Worm (Caenorhabditis elegans) whole organism, late embryonic: ENCODE measurements around the gene Y45G5AM.5.

Source experiments
- C08G9.2 ChIP-seq: sonication (generic microtip); optimal IDR thresholded peaks from 2 replicates; lab custom pipeline; 2016; ENCODE audit warnings: mild to moderate bottlenecking, missing genetic modification characterization, moderate library complexity, missing compliant biosample characterization
- F13H6.1 ChIP-seq: sonication (generic microtip); optimal IDR thresholded peaks from 2 replicates; lab custom pipeline; 2016; ENCODE audit warnings: missing genetic modification characterization, missing compliant biosample characterization
- T23F11.4 ChIP-seq: fragments of 200-800 bp; sonication (Bioruptor generic); optimal IDR thresholded peaks from 2 replicates; lab custom pipeline; 2018; ENCODE audit warnings: mild to moderate bottlenecking, missing genetic modification characterization, missing compliant biosample characterization
- Y22D7AL.16 ChIP-seq: sonication (generic microtip); optimal IDR thresholded peaks from 2 replicates; lab custom pipeline; 2016; ENCODE audit warnings: missing genetic modification characterization, missing compliant biosample characterization
- ahr-1 ChIP-seq: sonication (generic microtip); optimal IDR thresholded peaks from 2 replicates; lab custom pipeline; 2016; ENCODE audit warnings: missing genetic modification characterization, missing compliant biosample characterization
- ceh-14 ChIP-seq: sonication (generic microtip); optimal IDR thresholded peaks from 2 replicates; lab custom pipeline; 2016; ENCODE audit warnings: missing genotype, missing genetic modification characterization, missing compliant biosample characterization
- ceh-2 ChIP-seq: sonication (generic microtip); optimal IDR thresholded peaks from 2 replicates; lab custom pipeline; 2016; ENCODE audit warnings: missing genotype, missing genetic modification characterization, missing compliant biosample characterization
- ceh-22 ChIP-seq: sonication (generic microtip); optimal IDR thresholded peaks from 2 replicates; lab custom pipeline; 2017; ENCODE audit warnings: missing biosample characterization, missing genetic modification characterization
- ceh-31 ChIP-seq: sonication (generic microtip); optimal IDR thresholded peaks from 2 replicates; lab custom pipeline; 2016; ENCODE audit warnings: missing genetic modification characterization, missing compliant biosample characterization
- ceh-45 ChIP-seq: fragments of 200-800 bp; sonication (Bioruptor generic); IDR thresholded peaks from 2 replicates; pipeline ENCODE4 v1.3.6; 2022; ENCODE audit warnings: missing genetic modification reagents, missing genetic modification characterization, missing compliant biosample characterization
- ceh-48 ChIP-seq: sonication (generic microtip); optimal IDR thresholded peaks from 2 replicates; lab custom pipeline; 2016; ENCODE audit warnings: missing genetic modification characterization, inconsistent platforms, missing compliant biosample characterization
- ceh-6 ChIP-seq: fragments of 200-800 bp; sonication (Bioruptor generic); optimal IDR thresholded peaks from 2 replicates; lab custom pipeline; 2018; ENCODE audit warnings: mild to moderate bottlenecking, missing genetic modification characterization, missing compliant biosample characterization
- ceh-9 ChIP-seq: sonication (generic microtip); optimal IDR thresholded peaks from 2 replicates; lab custom pipeline; 2016; ENCODE audit warnings: mild to moderate bottlenecking, missing genetic modification characterization, inconsistent platforms, missing compliant biosample characterization
- dmd-4 ChIP-seq: sonication (generic microtip); optimal IDR thresholded peaks from 2 replicates; lab custom pipeline; 2016; ENCODE audit warnings: borderline replicate concordance, missing genetic modification characterization, missing compliant biosample characterization
- elt-2 ChIP-seq: sonication (generic microtip); optimal IDR thresholded peaks from 2 replicates; lab custom pipeline; 2016; ENCODE audit warnings: missing genetic modification reagents, missing genetic modification characterization, missing compliant biosample characterization
- elt-4 ChIP-seq: sonication (generic microtip); optimal IDR thresholded peaks from 2 replicates; lab custom pipeline; 2016; ENCODE audit warnings: missing genetic modification characterization, missing compliant biosample characterization
- ets-4 ChIP-seq: sonication (generic microtip); optimal IDR thresholded peaks from 2 replicates; lab custom pipeline; 2016; ENCODE audit warnings: missing genetic modification characterization, missing compliant biosample characterization
- eyg-1 ChIP-seq: sonication (generic microtip); optimal IDR thresholded peaks from 2 replicates; lab custom pipeline; 2016; ENCODE audit warnings: missing genotype, missing genetic modification characterization, missing compliant biosample characterization
- fax-1 ChIP-seq: sonication (generic microtip); optimal IDR thresholded peaks from 2 replicates; lab custom pipeline; 2016; ENCODE audit warnings: missing genotype, missing genetic modification characterization, missing compliant biosample characterization
- fkh-10 ChIP-seq: fragments of 150-350 bp; optimal IDR thresholded peaks from 2 replicates; lab custom pipeline; 2014; ENCODE audit warnings: missing biosample characterization, missing genetic modification reagents, missing genetic modification characterization
- hlh-13 ChIP-seq: fragments of 200-800 bp; sonication (Bioruptor generic); optimal IDR thresholded peaks from 2 replicates; lab custom pipeline; 2018; ENCODE audit warnings: mild to moderate bottlenecking, missing genetic modification characterization, missing compliant biosample characterization
- hlh-6 ChIP-seq: sonication (generic microtip); optimal IDR thresholded peaks from 2 replicates; lab custom pipeline; 2016; ENCODE audit warnings: missing genotype, missing genetic modification characterization, missing compliant biosample characterization
- lim-6 ChIP-seq: sonication (generic microtip); optimal IDR thresholded peaks from 2 replicates; lab custom pipeline; 2016; ENCODE audit warnings: missing genetic modification characterization, missing compliant biosample characterization
- lin-11 ChIP-seq: fragments of 200-800 bp; sonication (Bioruptor generic); optimal IDR thresholded peaks from 2 replicates; lab custom pipeline; 2018; ENCODE audit warnings: mild to moderate bottlenecking, missing genetic modification characterization, missing compliant biosample characterization
- mec-3 ChIP-seq: sonication (generic microtip); optimal IDR thresholded peaks from 2 replicates; lab custom pipeline; 2016; ENCODE audit warnings: borderline replicate concordance, missing genetic modification characterization, missing compliant biosample characterization
- nhr-11 ChIP-seq: fragments of 150-350 bp; optimal IDR thresholded peaks from 2 replicates; lab custom pipeline; 2014; ENCODE audit warnings: missing biosample characterization, missing genetic modification characterization
- nhr-232 ChIP-seq: sonication (generic microtip); optimal IDR thresholded peaks from 2 replicates; lab custom pipeline; 2016; ENCODE audit warnings: missing genetic modification characterization, missing compliant biosample characterization
- npax-4 ChIP-seq: sonication (generic microtip); optimal IDR thresholded peaks from 2 replicates; lab custom pipeline; 2016; ENCODE audit warnings: missing genetic modification characterization, missing compliant biosample characterization
- pag-3 ChIP-seq: sonication (generic microtip); optimal IDR thresholded peaks from 2 replicates; lab custom pipeline; 2016; ENCODE audit warnings: missing compliant biosample characterization, missing genetic modification characterization, borderline replicate concordance
- pat-9 ChIP-seq: fragments of 200-800 bp; sonication (Bioruptor generic); optimal IDR thresholded peaks from 2 replicates; lab custom pipeline; 2018; ENCODE audit warnings: mild to moderate bottlenecking, missing genetic modification characterization, moderate library complexity, missing compliant biosample characterization
- pax-1 ChIP-seq: fragments of 150-350 bp; optimal IDR thresholded peaks from 2 replicates; lab custom pipeline; 2014; ENCODE audit warnings: missing biosample characterization, missing genetic modification characterization
- pha-2 ChIP-seq: sonication (generic microtip); optimal IDR thresholded peaks from 2 replicates; lab custom pipeline; 2017; ENCODE audit warnings: mild to moderate bottlenecking, missing genetic modification characterization, missing compliant biosample characterization
- pha-4 ChIP-seq: fragments of 150-350 bp; optimal IDR thresholded peaks from 2 replicates; lab custom pipeline; 2018; ENCODE audit warnings: missing biosample characterization, missing genetic modification reagents, missing genetic modification characterization
- ref-2 ChIP-seq: sonication (generic microtip); optimal IDR thresholded peaks from 2 replicates; lab custom pipeline; 2016; ENCODE audit warnings: missing genetic modification characterization, missing compliant biosample characterization
- rnt-1 ChIP-seq: sonication (generic microtip); optimal IDR thresholded peaks from 2 replicates; lab custom pipeline; 2016; ENCODE audit warnings: missing genetic modification characterization, missing compliant biosample characterization
- sdc-2 ChIP-seq: sonication (generic microtip); optimal IDR thresholded peaks from 2 replicates; lab custom pipeline; 2016; ENCODE audit warnings: missing genotype, missing genetic modification characterization, missing compliant biosample characterization
- tbx-2 ChIP-seq: sonication (generic microtip); optimal IDR thresholded peaks from 2 replicates; lab custom pipeline; 2016; ENCODE audit warnings: missing genetic modification characterization, missing compliant biosample characterization
- tbx-7 ChIP-seq: sonication (generic microtip); optimal IDR thresholded peaks from 2 replicates; lab custom pipeline; 2016; ENCODE audit warnings: missing genotype, missing genetic modification characterization, missing compliant biosample characterization
- ttx-3 ChIP-seq: sonication (generic microtip); optimal IDR thresholded peaks from 2 replicates; lab custom pipeline; 2016; ENCODE audit warnings: missing genetic modification reagents, missing genetic modification characterization, missing compliant biosample characterization
- zip-5 ChIP-seq: sonication (generic microtip); optimal IDR thresholded peaks from 2 replicates; lab custom pipeline; 2016; ENCODE audit warnings: missing genetic modification characterization, missing compliant biosample characterization
- ztf-16 ChIP-seq: sonication (generic microtip); optimal IDR thresholded peaks from 2 replicates; lab custom pipeline; 2017; ENCODE audit warnings: missing genetic modification characterization, missing compliant biosample characterization

Y45G5AM.5 gene

ce11 chrV:4170138-4170537 is 10.0 kb downstream of the Y45G5AM.5 start, which contains the start of gene Y45G5AM.7:
Y45G5AM.7 (minus strand) TSS chrV:4170238.
- no peak for TF ChIP-seq mec-3 (tag; lab: Kevin White, UChicago)
- TF ChIP-seq ztf-16 (tag; lab: Kevin White, UChicago) = no peak
- TF ChIP-seq ceh-14 (tag; lab: Kevin White, UChicago) = no peak
- no peak for TF ChIP-seq tbx-7 (tag; lab: Kevin White, UChicago)
- no peak for TF ChIP-seq ref-2 (tag; lab: Kevin White, UChicago)
- no peak for TF ChIP-seq elt-4 (tag; lab: Kevin White, UChicago)
- no peak for TF ChIP-seq ets-4 (tag; lab: Kevin White, UChicago)
- TF ChIP-seq Y22D7AL.16 (tag; lab: Kevin White, UChicago) = no peak

- no peak for TF ChIP-seq hlh-6 (tag; lab: Kevin White, UChicago)
- TF ChIP-seq pax-1 = no peak
- TF ChIP-seq T23F11.4 (GFP tag; lab: Kevin White, UChicago) = no peak
- TF ChIP-seq ceh-45 (GFP tag; lab: Robert Waterston, UW) = no peak
- no peak for TF ChIP-seq F13H6.1 (tag; lab: Kevin White, UChicago)
- TF ChIP-seq ttx-3 (tag; lab: Kevin White, UChicago) = no peak
- TF ChIP-seq ceh-48 (tag; lab: Kevin White, UChicago) = no peak
- TF ChIP-seq ceh-9 (tag; lab: Kevin White, UChicago) = no peak
- TF ChIP-seq nhr-11 (tag; lab: Kevin White, UChicago) = no peak
- TF ChIP-seq, all 69 proteins: peak for 0
These were observed 15.4 kb downstream of the Y45G5AM.5 start, which contains the start of the genes coh-4 and pid-5 for ce11 chrV:4175624-4176023. coh-4 (minus strand) TSS chrV:4175640. pid-5 (plus strand) TSS chrV:4175882.

ce11 chrV:4181272-4181671 is 21.1 kb downstream of the Y45G5AM.5 start:
- TF ChIP-seq pha-4 (tag; lab: Kevin White, UChicago) (no peak), ceh-22 (tag; lab: Kevin White, UChicago) (no peak), lin-11 (tag; lab: Kevin White, UChicago) (no peak), nhr-232 (no peak), fkh-10 (GFP tag; lab: Kevin White, UChicago) (no peak), pha-2 (no peak), eyg-1 (no peak), lim-6 (tag; lab: Kevin White, UChicago) (no peak)
- TF ChIP-seq, all 69 proteins: peak for 0

- TF ChIP-seq rnt-1 (tag; lab: Kevin White, UChicago) (peak; percentile 38), ztf-16 (tag; lab: Kevin White, UChicago) (no peak), ceh-9 (tag; lab: Kevin White, UChicago) (no peak), tbx-7 (tag; lab: Kevin White, UChicago) (peak; percentile 76), ceh-31 (tag; lab: Kevin White, UChicago) (peak; percentile 61), sdc-2 (tag; lab: Kevin White, UChicago) (no peak), pag-3 (tag; lab: Kevin White, UChicago) (no peak), hlh-13 (GFP tag; lab: Kevin White, UChicago) (no peak), C08G9.2 (tag; lab: Kevin White, UChicago) (peak; percentile 61), lim-6 (tag; lab: Kevin White, UChicago) (peak; percentile 43), zip-5 (tag; lab: Kevin White, UChicago) (peak; percentile 55), hlh-6 (tag; lab: Kevin White, UChicago) (peak; percentile 52), elt-2 (tag; lab: Kevin White, UChicago) (peak; percentile 45), tbx-2 (peak; percentile 90), fax-1 (tag; lab: Kevin White, UChicago) (peak; percentile 58), ceh-2 (peak; percentile 61), dmd-4 (no peak), ceh-14 (tag; lab: Kevin White, UChicago) (peak; percentile 27), ahr-1 (tag; lab: Kevin White, UChicago) (peak; percentile 23), npax-4 (tag; lab: Kevin White, UChicago) (no peak), ceh-6 (GFP tag; lab: Kevin White, UChicago) (no peak), eyg-1 (peak; percentile 14), pat-9 (tag; lab: Kevin White, UChicago) (no peak), pax-1 (no peak)
These were observed 21.5 kb downstream of the Y45G5AM.5 start for ce11 chrV:4181727-4182126.
